Worm (Caenorhabditis elegans): ENCODE data around the gene C35D10.17.

Gene C35D10.17

ce11 chrIII:4866762-4867161, at the start of gene C35D10.17:
C35D10.17 (plus strand) TSS chrIII:4867062.
- no peak for TF ChIP-seq hlh-6 (tag; optimal IDR thresholded peaks at IDR 0.05)

- no peak for TF ChIP-seq ahr-1 (tag; optimal IDR thresholded peaks at IDR 0.05)
- TF ChIP-seq ceh-48 (tag; optimal IDR thresholded peaks at IDR 0.05), result no peak
- TF ChIP-seq zip-5 (tag; optimal IDR thresholded peaks at IDR 0.05), result no peak
- TF ChIP-seq hlh-30 (tag; optimal IDR thresholded peaks at IDR 0.05; ENCODE audit: insufficient read depth), result no peak
- no peak for TF ChIP-seq dve-1 (tag; optimal IDR thresholded peaks at IDR 0.05)
- no peak for TF ChIP-seq sdc-2 (tag; optimal IDR thresholded peaks at IDR 0.05)
- no peak for TF ChIP-seq sox-4 (tag; optimal IDR thresholded peaks at IDR 0.05)
- TF ChIP-seq ceh-14 (tag; optimal IDR thresholded peaks at IDR 0.05), result no peak
- no peak for TF ChIP-seq C38D4.7 (GFP tag; optimal IDR thresholded peaks at IDR 0.05)
- TF ChIP-seq sox-2 (GFP tag; IDR thresholded peaks at IDR 0.05), result no peak
- TF ChIP-seq K02D7.2 (tag; optimal IDR thresholded peaks at IDR 0.05), result no peak
- TF ChIP-seq hlh-8 (tag; optimal IDR thresholded peaks at IDR 0.05), result no peak
- no peak for TF ChIP-seq unc-86 (tag; optimal IDR thresholded peaks at IDR 0.05)
- TF ChIP-seq ceh-31 (tag; optimal IDR thresholded peaks at IDR 0.05), result no peak
- no peak for TF ChIP-seq F13H6.1 (tag; optimal IDR thresholded peaks at IDR 0.05)
- TF ChIP-seq syd-9 (tag; optimal IDR thresholded peaks at IDR 0.05), result no peak
- no peak for TF ChIP-seq nhr-11 (tag; optimal IDR thresholded peaks at IDR 0.05)
- no peak for TF ChIP-seq hlh-15 (tag; optimal IDR thresholded peaks at IDR 0.05)
Observed at ce11 chrIII:4817240-4817639, 49.6 kb upstream of the C35D10.17 start, which contains the start of gene F26A1.4. F26A1.4 (plus strand) TSS chrIII:4817540.

- no peak for TF ChIP-seq eyg-1 (tag; optimal IDR thresholded peaks at IDR 0.05)
- no peak for TF ChIP-seq pax-1 (tag; optimal IDR thresholded peaks at IDR 0.05)
- TF ChIP-seq hlh-6 (tag; optimal IDR thresholded peaks at IDR 0.05), result no peak
- TF ChIP-seq nfya-1 (tag; optimal IDR thresholded peaks at IDR 0.05), result no peak
- TF ChIP-seq pat-9 (tag; optimal IDR thresholded peaks at IDR 0.05), result no peak
- TF ChIP-seq Y22D7AL.16 (tag; optimal IDR thresholded peaks at IDR 0.05), result no peak
- TF ChIP-seq fax-1 (tag; optimal IDR thresholded peaks at IDR 0.05), result no peak
- no peak for TF ChIP-seq ceh-31 (tag; optimal IDR thresholded peaks at IDR 0.05)
- no peak for TF ChIP-seq tbx-2 (tag; optimal IDR thresholded peaks at IDR 0.05)
- TF ChIP-seq F13H6.1 (tag; optimal IDR thresholded peaks at IDR 0.05), result no peak
- no peak for TF ChIP-seq unc-86 (tag; optimal IDR thresholded peaks at IDR 0.05)
- no peak for TF ChIP-seq ceh-18 (tag; optimal IDR thresholded peaks at IDR 0.05)
- TF ChIP-seq ref-2 (tag; optimal IDR thresholded peaks at IDR 0.05), result no peak
Observed at ce11 chrIII:4819843-4820242, 47.0 kb upstream of the C35D10.17 start, which contains the start of gene F26A1.7. F26A1.7 (minus strand) TSS chrIII:4819943.

- no peak for TF ChIP-seq hlh-6 (tag; optimal IDR thresholded peaks at IDR 0.05)
- TF ChIP-seq pqm-1 (tag; optimal IDR thresholded peaks at IDR 0.05), result no peak
- TF ChIP-seq dve-1 (tag; optimal IDR thresholded peaks at IDR 0.05), result no peak
- TF ChIP-seq sdc-2 (tag; optimal IDR thresholded peaks at IDR 0.05), result no peak
- TF ChIP-seq ceh-14 (tag; optimal IDR thresholded peaks at IDR 0.05), result no peak
- no peak for TF ChIP-seq C08G9.2 (tag; optimal IDR thresholded peaks at IDR 0.05)
- no peak for TF ChIP-seq hlh-13 (GFP tag; optimal IDR thresholded peaks at IDR 0.05)
Observed at ce11 chrIII:4822140-4822539, 44.7 kb upstream of the C35D10.17 start, which contains the start of gene F26A1.8. F26A1.8 (minus strand) TSS chrIII:4822240.

ce11 chrIII:4826606-4827005, 40.3 kb upstream of the C35D10.17 start, which contains the start of gene F26A1.3:
F26A1.3 (plus strand) TSS chrIII:4826906.
- TF ChIP-seq unc-55 (GFP tag; optimal IDR thresholded peaks at IDR 0.05) (no peak), dve-1 (tag; optimal IDR thresholded peaks at IDR 0.05) (no peak), tbx-7 (tag; optimal IDR thresholded peaks at IDR 0.05) (no peak), lim-6 (tag; optimal IDR thresholded peaks at IDR 0.05) (no peak), pat-9 (tag; optimal IDR thresholded peaks at IDR 0.05) (no peak), mec-3 (tag; optimal IDR thresholded peaks at IDR 0.05; ENCODE audit: borderline replicate concordance) (no peak), F13H6.1 (tag; optimal IDR thresholded peaks at IDR 0.05) (no peak), ets-4 (tag; optimal IDR thresholded peaks at IDR 0.05) (no peak)
